Worm (Caenorhabditis elegans) whole organism, L4 larva: ENCODE measurements around the gene C05G5.2.

Source experiments
- F44E2.7 ChIP-seq: fragments of 200-800 bp; sonication (Bioruptor generic); IDR thresholded peaks from 2 replicates; pipeline ENCODE4 v2.1.2; 2022; ENCODE audit warnings: missing genetic modification characterization, missing compliant biosample characterization
- R02D3.7 ChIP-seq: fragments of 150-350 bp; sonication (generic microtip); optimal IDR thresholded peaks from 3 replicates; lab custom pipeline; 2014; ENCODE audit warnings: missing biosample characterization, missing genetic modification characterization
- T20F7.1 ChIP-seq: fragments of 200-800 bp; sonication (Bioruptor generic); optimal IDR thresholded peaks from 2 replicates; lab custom pipeline; 2018; ENCODE audit warnings: mild to moderate bottlenecking, missing genetic modification characterization, missing compliant biosample characterization
- Y5F2A.4 ChIP-seq: fragments of 200-800 bp; sonication (Bioruptor generic); optimal IDR thresholded peaks from 2 replicates; lab custom pipeline; 2018; ENCODE audit warnings: mild to moderate bottlenecking, missing genetic modification characterization, missing compliant biosample characterization
- aly-2 ChIP-seq: sonication (generic microtip); optimal IDR thresholded peaks from 2 replicates; lab custom pipeline; 2018; ENCODE audit warnings: missing biosample characterization, missing genetic modification characterization
- arid-1 ChIP-seq: fragments of 200-800 bp; sonication (Bioruptor generic); conservative IDR thresholded peaks from 2 replicates; pipeline ENCODE4 v1.3.6; 2022; ENCODE audit warnings: missing genetic modification reagents, missing genetic modification characterization, missing compliant biosample characterization
- attf-4 ChIP-seq: sonication (generic microtip); optimal IDR thresholded peaks from 3 replicates; lab custom pipeline; 2017; ENCODE audit warnings: missing biosample characterization, missing genetic modification characterization
- ceh-28 ChIP-seq: fragments of 150-350 bp; optimal IDR thresholded peaks from 2 replicates; lab custom pipeline; 2014; ENCODE audit warnings: missing biosample characterization, missing genetic modification reagents, missing genetic modification characterization
- ceh-32 ChIP-seq: sonication (generic microtip); optimal IDR thresholded peaks from 2 replicates; lab custom pipeline; 2016; ENCODE audit warnings: mild to moderate bottlenecking, missing genetic modification characterization, missing compliant biosample characterization; ENCODE audit not compliant: poor library complexity
- ces-1 ChIP-seq: fragments of 150-350 bp; sonication (generic microtip); optimal IDR thresholded peaks from 4 replicates; lab custom pipeline; 2014; ENCODE audit warnings: missing biosample characterization, missing genetic modification reagents, missing genetic modification characterization
- cey-2 ChIP-seq: sonication (generic microtip); optimal IDR thresholded peaks from 3 replicates; lab custom pipeline; 2017; ENCODE audit warnings: missing genetic modification characterization, mild to moderate bottlenecking, missing compliant biosample characterization, antibody characterized with exemption, borderline replicate concordance; ENCODE audit not compliant: insufficient read depth
- daf-12 ChIP-seq: fragments of 150-350 bp; optimal IDR thresholded peaks from 2 replicates; lab custom pipeline; 2014; ENCODE audit warnings: missing biosample characterization, missing genetic modification reagents, missing genetic modification characterization
- daf-16 ChIP-seq, 3 experiments: sonication (generic microtip); optimal IDR thresholded peaks; 2 replicates each; lab custom pipeline; 2016 to 2017; ENCODE audit warnings: missing genetic modification characterization in 3 of 3, missing genetic modification reagents in 3 of 3, mild to moderate bottlenecking in 2 of 3, missing compliant biosample characterization in 2 of 3, missing biosample characterization in 1 of 3, moderate library complexity in 1 of 3
- daf-19 ChIP-seq: fragments of 200-800 bp; sonication (Bioruptor generic); conservative IDR thresholded peaks from 2 replicates; pipeline ENCODE4 v1.3.6; 2022; ENCODE audit warnings: missing genetic modification characterization, missing compliant biosample characterization
- dpl-1 ChIP-seq: fragments of 150-350 bp; optimal IDR thresholded peaks from 2 replicates; lab custom pipeline; 2014; ENCODE audit warnings: missing biosample characterization, missing genetic modification reagents, missing genetic modification characterization
- duxl-1 ChIP-seq: sonication (generic microtip); optimal IDR thresholded peaks from 2 replicates; lab custom pipeline; 2016; ENCODE audit warnings: mild to moderate bottlenecking, missing genetic modification characterization, moderate library complexity, missing compliant biosample characterization; ENCODE audit not compliant: poor library complexity
- dve-1 ChIP-seq: sonication (generic microtip); optimal IDR thresholded peaks from 2 replicates; lab custom pipeline; 2017; ENCODE audit warnings: antibody characterized with exemption, mild to moderate bottlenecking, missing genetic modification characterization, missing compliant biosample characterization; ENCODE audit not compliant: insufficient read depth
- hlh-11 ChIP-seq: fragments of 200-800 bp; sonication (Bioruptor generic); optimal IDR thresholded peaks from 2 replicates; lab custom pipeline; 2018; ENCODE audit warnings: mild to moderate bottlenecking, missing genetic modification characterization, missing compliant biosample characterization
- hlh-30 ChIP-seq: sonication (generic microtip); optimal IDR thresholded peaks from 2 replicates; lab custom pipeline; 2017; ENCODE audit warnings: antibody characterized with exemption, mild to moderate bottlenecking, missing genetic modification characterization, missing compliant biosample characterization; ENCODE audit not compliant: insufficient read depth
- hmg-1.1 ChIP-seq: fragments of 200-800 bp; sonication (Bioruptor generic); IDR thresholded peaks from 2 replicates; pipeline ENCODE4 v1.3.6; 2022; ENCODE audit warnings: missing genetic modification reagents, missing genetic modification characterization, missing compliant biosample characterization
- lin-15B ChIP-seq: fragments of 150-350 bp; sonication (generic microtip); optimal IDR thresholded peaks from 3 replicates; lab custom pipeline; 2014; ENCODE audit warnings: missing biosample characterization, missing genetic modification characterization
- lin-38 ChIP-seq: fragments of 200-800 bp; sonication (Bioruptor generic); IDR thresholded peaks from 2 replicates; pipeline ENCODE4 v1.3.6; 2022; ENCODE audit warnings: missing genetic modification reagents, missing genetic modification characterization, missing compliant biosample characterization
- lin-39 ChIP-seq: fragments of 150-350 bp; optimal IDR thresholded peaks from 2 replicates; lab custom pipeline; 2014; ENCODE audit warnings: missing biosample characterization, missing genetic modification reagents, missing genetic modification characterization
- madf-9 ChIP-seq: fragments of 200-800 bp; sonication (Bioruptor generic); conservative IDR thresholded peaks from 2 replicates; pipeline ENCODE4 v1.3.6; 2022; ENCODE audit warnings: missing genetic modification reagents, missing genetic modification characterization, missing compliant biosample characterization
- mes-2 ChIP-seq: sonication (generic microtip); optimal IDR thresholded peaks from 2 replicates; lab custom pipeline; 2016; ENCODE audit warnings: missing genotype, mild to moderate bottlenecking, missing genetic modification characterization, missing compliant biosample characterization; ENCODE audit not compliant: poor library complexity, severe bottlenecking
- mxl-3 ChIP-seq: fragments of 200-800 bp; sonication (Bioruptor generic); optimal IDR thresholded peaks from 2 replicates; lab custom pipeline; 2018; ENCODE audit warnings: mild to moderate bottlenecking, missing genetic modification characterization, missing compliant biosample characterization
- nhr-102 ChIP-seq: sonication (generic microtip); optimal IDR thresholded peaks from 2 replicates; lab custom pipeline; 2016; ENCODE audit warnings: mild to moderate bottlenecking, missing genetic modification characterization, moderate library complexity, missing compliant biosample characterization
- nhr-25 ChIP-seq: sonication (generic microtip); optimal IDR thresholded peaks from 2 replicates; lab custom pipeline; 2017; ENCODE audit warnings: missing genetic modification characterization, mild to moderate bottlenecking, missing compliant biosample characterization, antibody characterized with exemption, moderate library complexity, borderline replicate concordance; ENCODE audit not compliant: insufficient read depth
- nhr-28 ChIP-seq: fragments of 150-350 bp; optimal IDR thresholded peaks from 2 replicates; lab custom pipeline; 2014; ENCODE audit warnings: missing biosample characterization, missing genetic modification characterization
- nhr-42 ChIP-seq: fragments of 200-800 bp; sonication (Bioruptor generic); IDR thresholded peaks from 2 replicates; pipeline ENCODE4 v1.3.6; 2022; ENCODE audit warnings: missing genetic modification characterization, missing compliant biosample characterization
- nhr-76 ChIP-seq: fragments of 150-350 bp; optimal IDR thresholded peaks from 2 replicates; lab custom pipeline; 2014; ENCODE audit warnings: missing biosample characterization, missing genetic modification characterization
- pha-4 ChIP-seq, 2 experiments: fragments of 150-350 bp in 1 of 2; fragments of 200-800 bp in 1 of 2; sonication (Bioruptor generic) in 1 of 2; IDR thresholded peaks in 1 of 2; optimal IDR thresholded peaks in 1 of 2; 2 replicates each; pipeline versions ENCODE4 v1.3.6 to Lab custom; 2014 to 2022; ENCODE audit warnings: missing genetic modification characterization in 2 of 2, missing genetic modification reagents in 2 of 2, missing biosample characterization in 1 of 2, missing compliant biosample characterization in 1 of 2
- pqm-1 ChIP-seq: sonication (generic microtip); optimal IDR thresholded peaks from 2 replicates; lab custom pipeline; 2017; ENCODE audit warnings: missing biosample characterization, missing genetic modification characterization
- rbr-2 ChIP-seq: sonication (generic microtip); optimal IDR thresholded peaks from 2 replicates; lab custom pipeline; 2016; ENCODE audit warnings: missing genotype, missing genetic modification characterization, missing compliant biosample characterization
- set-16 ChIP-seq: fragments of 200-800 bp; sonication (Bioruptor generic); IDR thresholded peaks from 2 replicates; pipeline ENCODE4 v1.3.6; 2022; ENCODE audit warnings: missing genetic modification reagents, missing genetic modification characterization, missing compliant biosample characterization
- spr-1 ChIP-seq: sonication (generic microtip); optimal IDR thresholded peaks from 2 replicates; lab custom pipeline; 2016; ENCODE audit warnings: mild to moderate bottlenecking, missing genetic modification characterization, missing compliant biosample characterization
- unc-130 ChIP-seq: sonication (generic microtip); optimal IDR thresholded peaks from 2 replicates; lab custom pipeline; 2016; ENCODE audit warnings: missing genetic modification reagents, missing genetic modification characterization, missing compliant biosample characterization
- unc-62 ChIP-seq, 3 experiments: fragments of 150-350 bp in 1 of 3; sonication (generic microtip); optimal IDR thresholded peaks in 2 of 3; peaks in 1 of 3; 1 replicate in 1 of 3; 2 replicates in 2 of 3; lab custom pipeline; 2014 to 2017; ENCODE audit warnings: missing biosample characterization in 3 of 3, missing genetic modification characterization in 3 of 3, missing genetic modification reagents in 3 of 3, missing genotype in 1 of 3
- zag-1 ChIP-seq: fragments of 150-350 bp; optimal IDR thresholded peaks from 2 replicates; lab custom pipeline; 2014; ENCODE audit warnings: missing biosample characterization, missing genetic modification characterization
- zfp-2 ChIP-seq: sonication (generic microtip); optimal IDR thresholded peaks from 2 replicates; lab custom pipeline; 2016; ENCODE audit warnings: mild to moderate bottlenecking, missing genetic modification characterization, missing compliant biosample characterization
- zfp-3 ChIP-seq: fragments of 200-800 bp; sonication (Bioruptor generic); conservative IDR thresholded peaks from 2 replicates; pipeline ENCODE4 v1.3.6; 2022; ENCODE audit warnings: missing genetic modification reagents, missing genetic modification characterization, missing compliant biosample characterization
- zip-11 ChIP-seq: fragments of 200-800 bp; sonication (Bioruptor generic); IDR thresholded peaks from 2 replicates; pipeline ENCODE4 v1.3.6; 2022; ENCODE audit warnings: missing genetic modification characterization, missing compliant biosample characterization

Gene C05G5.2

ce11 chrX:14745218-14745617 is 1.9 kb upstream of the C05G5.2 start:
- TF ChIP-seq zfp-2 (tag; lab: Kevin White, UChicago) (no peak), hlh-30 (tag; lab: Kevin White, UChicago) (peak; percentile 10), pha-4 (GFP tag; IDR thresholded peaks at IDR 0.05; lab: Robert Waterston, UW) (no peak), pha-4 (tag; optimal IDR thresholded peaks at IDR 0.05; lab: Kevin White, UChicago) (peak; percentile 89), dpl-1 (no peak), unc-62 (GFP tag; optimal IDR thresholded peaks at IDR 0.05 in 1 of 2; lab: Kevin White, UChicago) (no peak), unc-62 (tag; optimal IDR thresholded peaks at IDR 0.05; lab: Kevin White, UChicago) (no peak), nhr-28 (tag; lab: Kevin White, UChicago) (peak; percentile 1), attf-4 (tag; lab: Kevin White, UChicago) (no peak), nhr-25 (tag; lab: Kevin White, UChicago) (peak; percentile 6), hlh-11 (tag; lab: Kevin White, UChicago) (peak; percentile 46), cey-2 (tag; lab: Kevin White, UChicago) (no peak), aly-2 (tag; lab: Kevin White, UChicago) (no peak)
- TF ChIP-seq, all 104 proteins: peak for 5

- TF ChIP-seq daf-19 (GFP tag; lab: Robert Waterston, UW) (no peak), ces-1 (GFP tag; lab: Kevin White, UChicago) (no peak), attf-4 (tag; lab: Kevin White, UChicago) (no peak), F44E2.7 (no peak), unc-130 (GFP tag; lab: Kevin White, UChicago) (no peak), nhr-102 (tag; lab: Kevin White, UChicago) (no peak), nhr-28 (tag; lab: Kevin White, UChicago) (no peak), mxl-3 (no peak), lin-38 (no peak), madf-9 (no peak), zag-1 (tag; lab: Kevin White, UChicago) (no peak), ceh-28 (no peak), zip-11 (GFP tag; lab: Robert Waterston, UW) (no peak), nhr-42 (GFP tag; lab: Robert Waterston, UW) (no peak), R02D3.7 (tag; lab: Kevin White, UChicago) (no peak), set-16 (no peak), zfp-3 (no peak), lin-15B (no peak)
These were observed 4.8 kb downstream of the C05G5.2 start, which contains the start of gene C05G5.3 for ce11 chrX:14751911-14752310. Gene C05G5.3, minus strand, starts transcription at chrX:14752011.

- TF ChIP-seq duxl-1 (tag; lab: Kevin White, UChicago) (peak; percentile 67), daf-16 (GFP tag; optimal IDR thresholded peaks at IDR 0.05; lab: Kevin White, UChicago) (peak; percentile 33 to 92), daf-16 (tag; optimal IDR thresholded peaks at IDR 0.05; lab: Kevin White, UChicago) (peak; percentile 87), hmg-1.1 (GFP tag; lab: Robert Waterston, UW) (peak; percentile 91), mes-2 (peak; percentile 84), dpl-1 (peak; percentile 63), rbr-2 (tag; lab: Kevin White, UChicago) (peak; percentile 91), unc-62 (GFP tag; optimal IDR thresholded peaks at IDR 0.05 in 1 of 2; lab: Kevin White, UChicago) (peak in 1 of 2 experiments; percentile 94), unc-62 (tag; optimal IDR thresholded peaks at IDR 0.05; lab: Kevin White, UChicago) (no peak), dve-1 (tag; lab: Kevin White, UChicago) (peak; percentile 93), zfp-2 (tag; lab: Kevin White, UChicago) (no peak), lin-39 (tag; lab: Kevin White, UChicago) (no peak), hlh-30 (tag; lab: Kevin White, UChicago) (peak; percentile 83), nhr-102 (tag; lab: Kevin White, UChicago) (peak; percentile 69), Y5F2A.4 (no peak), pha-4 (GFP tag; IDR thresholded peaks at IDR 0.05; lab: Robert Waterston, UW) (peak; percentile 51; the same call in 1 of the 2 replicates), pha-4 (tag; optimal IDR thresholded peaks at IDR 0.05; lab: Kevin White, UChicago) (peak; percentile 63), spr-1 (tag; lab: Kevin White, UChicago) (peak; percentile 74), pqm-1 (tag; lab: Kevin White, UChicago) (peak; percentile 67), nhr-76 (tag; lab: Kevin White, UChicago) (no peak), mxl-3 (peak; percentile 100), T20F7.1 (peak; percentile 79), ceh-32 (tag; lab: Kevin White, UChicago) (peak; percentile 7), arid-1 (GFP tag; lab: Robert Waterston, UW) (0 out of 2 replicates have a peak, but pooled peaks have one; percentile 43), nhr-28 (tag; lab: Kevin White, UChicago) (peak; percentile 90), set-16 (peak; percentile 66), daf-12 (no peak)
These were observed 6.5 kb downstream of the C05G5.2 start, which contains the start of gene sucl-1 for ce11 chrX:14753514-14754076. Gene sucl-1, plus strand, starts transcription at chrX:14754026.
